Worm (Caenorhabditis elegans): ENCODE measurements around the gene ZK1098.2.

DNA sequence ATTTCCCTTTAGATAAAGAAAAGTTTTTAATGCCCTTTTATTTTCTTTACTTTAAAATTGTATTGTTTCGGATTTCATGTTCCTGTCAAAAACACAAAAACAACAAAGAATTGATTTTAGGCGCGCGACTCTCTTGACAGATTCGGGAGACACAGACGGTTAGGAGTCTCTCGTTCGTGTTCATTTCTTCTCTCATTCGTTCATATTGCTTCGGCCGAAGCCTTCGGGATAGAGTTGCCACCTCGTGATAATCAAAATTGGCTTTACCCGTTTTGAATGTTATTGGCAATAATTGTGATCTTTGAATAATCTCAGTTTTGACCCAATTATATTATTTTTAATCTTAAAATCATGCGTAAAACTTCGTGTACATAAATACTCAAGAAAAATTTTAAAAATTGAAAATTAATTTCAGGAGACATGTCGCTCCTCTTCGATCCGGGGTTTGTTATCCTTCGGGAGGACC is 17.9 kb upstream of the ZK1098.2 start, which contains the start of gene F55H2.5:
- TF ChIP-seq mes-4 (tag; optimal IDR thresholded peaks at IDR 0.05) (no peak), zim-3 (tag; optimal IDR thresholded peaks at IDR 0.05) (no peak), ztf-26 (tag; optimal IDR thresholded peaks at IDR 0.05) (no peak), unc-62 (GFP tag; optimal IDR thresholded peaks at IDR 0.05) (no peak), ccch-3 (GFP tag; optimal IDR thresholded peaks at IDR 0.05) (no peak)
